Worm (Caenorhabditis elegans) whole organism, early embryonic: ENCODE data around the gene sra-32.

Source experiments
- B0310.2 ChIP-seq: sonication (generic microtip); optimal IDR thresholded peaks from 2 replicates; lab custom pipeline; 2016; ENCODE audit warnings: mild to moderate bottlenecking, missing genetic modification characterization, missing compliant biosample characterization
- F13C5.2 ChIP-seq: sonication (generic microtip); optimal IDR thresholded peaks from 2 replicates; lab custom pipeline; 2017; ENCODE audit warnings: mild to moderate bottlenecking, missing genetic modification characterization, inconsistent platforms, missing compliant biosample characterization
- aly-1 ChIP-seq: sonication (generic microtip); optimal IDR thresholded peaks from 2 replicates; lab custom pipeline; 2016; ENCODE audit warnings: missing genetic modification characterization, missing compliant biosample characterization
- ama-1 ChIP-seq: fragments of 150-350 bp; optimal IDR thresholded peaks from 2 replicates; lab custom pipeline; 2014
- ceh-13 ChIP-seq: fragments of 200-800 bp; sonication (Bioruptor generic); optimal IDR thresholded peaks from 2 replicates; lab custom pipeline; 2018; ENCODE audit warnings: mild to moderate bottlenecking, missing genetic modification characterization, missing compliant biosample characterization
- ceh-36 ChIP-seq: sonication (generic microtip); optimal IDR thresholded peaks from 2 replicates; lab custom pipeline; 2016; ENCODE audit warnings: missing genetic modification characterization, inconsistent platforms, missing compliant biosample characterization
- ets-7 ChIP-seq: sonication (generic microtip); optimal IDR thresholded peaks from 2 replicates; lab custom pipeline; 2016; ENCODE audit warnings: missing genotype, missing genetic modification characterization, missing compliant biosample characterization
- flt-1 ChIP-seq: fragments of 200-800 bp; sonication (Bioruptor generic); IDR thresholded peaks from 2 replicates; pipeline ENCODE4 v1.3.6; 2022; ENCODE audit warnings: missing genetic modification characterization, missing compliant biosample characterization
- hmg-4 ChIP-seq: fragments of 200-800 bp; sonication (Bioruptor generic); optimal IDR thresholded peaks from 2 replicates; lab custom pipeline; 2018; ENCODE audit warnings: mild to moderate bottlenecking, missing genetic modification characterization, missing compliant biosample characterization
- hnd-1 ChIP-seq: sonication (generic microtip); optimal IDR thresholded peaks from 2 replicates; lab custom pipeline; 2016; ENCODE audit warnings: missing genetic modification characterization, missing compliant biosample characterization
- sea-1 ChIP-seq: fragments of 200-800 bp; sonication (Bioruptor generic); conservative IDR thresholded peaks from 2 replicates; pipeline ENCODE4 v1.3.6; 2022; ENCODE audit warnings: missing genetic modification characterization, missing compliant biosample characterization
- tbx-11 ChIP-seq: fragments of 200-800 bp; sonication (Bioruptor generic); IDR thresholded peaks from 2 replicates; pipeline ENCODE4 v1.3.6; 2022; ENCODE audit warnings: missing genetic modification characterization, missing compliant biosample characterization
- tbx-37 ChIP-seq: fragments of 200-800 bp; sonication (Bioruptor generic); conservative IDR thresholded peaks from 2 replicates; pipeline ENCODE4 v1.3.6; 2022; ENCODE audit warnings: missing genetic modification reagents, missing genetic modification characterization, missing compliant biosample characterization
- tra-4 ChIP-seq: sonication (generic microtip); optimal IDR thresholded peaks from 2 replicates; lab custom pipeline; 2017; ENCODE audit warnings: missing genetic modification characterization, missing compliant biosample characterization

DNA sequence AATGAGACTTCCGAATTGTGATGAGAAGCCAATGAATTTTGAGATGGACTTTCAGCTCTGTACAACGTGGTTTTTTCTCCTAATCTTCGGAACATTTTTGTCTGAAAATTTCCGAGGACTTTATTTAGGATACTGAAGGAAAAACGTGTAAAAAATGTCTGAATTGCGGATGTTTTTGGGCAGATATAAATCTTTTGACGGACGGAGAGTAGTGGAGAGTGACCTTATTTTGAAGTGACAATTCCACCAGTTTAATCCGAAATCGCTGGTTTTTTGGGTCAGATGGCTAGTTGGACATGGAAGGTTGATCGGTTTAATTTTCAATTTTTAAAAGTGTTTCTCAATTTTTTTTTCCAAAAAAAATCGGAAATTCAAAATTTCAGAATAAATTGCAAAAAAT, 42.5 kb downstream of the sra-32 start, which contains the start of gene T05C1.3:
- TF ChIP-seq ceh-13 (GFP tag; lab: Kevin White, UChicago) = no peak
- TF ChIP-seq ama-1 (lab: Kevin White, UChicago) = no peak
- TF ChIP-seq flt-1 (GFP tag; lab: Robert Waterston, UW) = no peak
- no peak for TF ChIP-seq sea-1 (GFP tag; lab: Robert Waterston, UW)
- no peak for TF ChIP-seq tbx-37
- TF ChIP-seq tbx-11 (GFP tag; lab: Robert Waterston, UW) = no peak
- TF ChIP-seq F13C5.2 (tag; lab: Kevin White, UChicago) = no peak
- TF ChIP-seq ets-7 (tag; lab: Kevin White, UChicago) = no peak
- no peak for TF ChIP-seq tra-4
- TF ChIP-seq hmg-4 (GFP tag; lab: Kevin White, UChicago) = no peak
- no peak for TF ChIP-seq hnd-1 (tag; lab: Kevin White, UChicago)
- no peak for TF ChIP-seq aly-1 (tag; lab: Kevin White, UChicago)
- TF ChIP-seq ceh-36 (tag; lab: Kevin White, UChicago) = no peak
- TF ChIP-seq B0310.2 (tag; lab: Kevin White, UChicago) = no peak
